Worm (Caenorhabditis elegans): ENCODE data around the gene T02G5.14.

- TF ChIP-seq lim-6 (tag; optimal IDR thresholded peaks at IDR 0.05) = no peak
- no peak for TF ChIP-seq gmeb-2 (tag; optimal IDR thresholded peaks at IDR 0.05)
- TF ChIP-seq ceh-19 (GFP tag; optimal IDR thresholded peaks at IDR 0.05) = no peak
- no peak for TF ChIP-seq nhr-11 (tag; optimal IDR thresholded peaks at IDR 0.05)
- no peak for TF ChIP-seq hlh-6 (tag; optimal IDR thresholded peaks at IDR 0.05)
- TF ChIP-seq ceh-18 (tag; optimal IDR thresholded peaks at IDR 0.05) = no peak
These were observed 23.3 kb upstream of the T02G5.14 start for ce11 chrII:7060791-7061190.

Measured in whole organism, late embryonic.